Worm (Caenorhabditis elegans) whole organism, young adult: Measurements from ENCODE around the gene inft-2.

Experiments used
- F57C9.4 ChIP-seq: sonication (generic microtip); optimal IDR thresholded peaks from 2 replicates; lab custom pipeline; 2017; ENCODE audit warnings: mild to moderate bottlenecking, missing genetic modification characterization, missing compliant biosample characterization
- Y79H2A.3 ChIP-seq: fragments of 200-800 bp; sonication (Bioruptor generic); conservative IDR thresholded peaks from 2 replicates; pipeline ENCODE4 v1.3.6; 2022; ENCODE audit warnings: missing genetic modification reagents, missing genetic modification characterization, missing compliant biosample characterization
- attf-3 ChIP-seq: fragments of 200-800 bp; sonication (Bioruptor generic); conservative IDR thresholded peaks from 2 replicates; pipeline ENCODE4 v1.3.6; 2022; ENCODE audit warnings: missing genetic modification reagents, missing genetic modification characterization, missing compliant biosample characterization
- madf-10 ChIP-seq: sonication (generic microtip); optimal IDR thresholded peaks from 2 replicates; lab custom pipeline; 2016; ENCODE audit warnings: mild to moderate bottlenecking, missing genetic modification characterization, missing compliant biosample characterization
- madf-6 ChIP-seq: fragments of 200-800 bp; sonication (Bioruptor generic); IDR thresholded peaks from 2 replicates; pipeline ENCODE4 v1.3.6; 2022; ENCODE audit warnings: missing genetic modification reagents, missing genetic modification characterization, missing compliant biosample characterization
- pha-4 ChIP-seq: fragments of 150-350 bp; sonication (generic microtip); optimal IDR thresholded peaks from 2 replicates; lab custom pipeline; 2014; ENCODE audit warnings: missing biosample characterization, missing genetic modification reagents, missing genetic modification characterization
- tbx-9 ChIP-seq: sonication (generic microtip); optimal IDR thresholded peaks from 2 replicates; lab custom pipeline; 2016; ENCODE audit warnings: borderline replicate concordance, missing genetic modification characterization, inconsistent platforms, missing compliant biosample characterization

DNA sequence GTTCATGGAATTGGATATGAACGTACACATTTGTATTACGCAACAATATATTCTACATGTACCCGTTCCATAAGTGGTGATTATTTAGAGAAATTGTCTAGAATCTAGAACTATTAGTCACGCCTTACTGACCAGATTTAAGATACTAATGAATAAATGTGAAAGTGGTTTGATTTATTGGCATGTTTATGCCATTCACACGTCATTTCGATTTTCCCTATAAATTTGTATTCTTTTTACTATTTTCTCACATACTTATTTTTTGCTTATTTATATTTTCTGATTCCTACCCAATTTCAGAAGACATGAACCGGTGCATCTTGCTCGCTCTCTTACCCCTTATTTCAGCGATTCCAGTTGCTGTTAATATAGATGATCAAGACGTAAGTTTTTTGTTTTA, 13.9 kb upstream of the inft-2 start, which contains the start of gene F15B9.8:
- TF ChIP-seq attf-3 (GFP tag; lab: Robert Waterston, UW) (no peak), Y79H2A.3 (no peak), pha-4 (tag; lab: Kevin White, UChicago) (no peak), tbx-9 (tag; lab: Kevin White, UChicago) (no peak), madf-6 (no peak), F57C9.4 (tag; lab: Kevin White, UChicago) (no peak), madf-10 (tag; lab: Kevin White, UChicago) (no peak)
